Worm (Caenorhabditis elegans): Measurements from ENCODE around the gene T02D1.7.

DNA sequence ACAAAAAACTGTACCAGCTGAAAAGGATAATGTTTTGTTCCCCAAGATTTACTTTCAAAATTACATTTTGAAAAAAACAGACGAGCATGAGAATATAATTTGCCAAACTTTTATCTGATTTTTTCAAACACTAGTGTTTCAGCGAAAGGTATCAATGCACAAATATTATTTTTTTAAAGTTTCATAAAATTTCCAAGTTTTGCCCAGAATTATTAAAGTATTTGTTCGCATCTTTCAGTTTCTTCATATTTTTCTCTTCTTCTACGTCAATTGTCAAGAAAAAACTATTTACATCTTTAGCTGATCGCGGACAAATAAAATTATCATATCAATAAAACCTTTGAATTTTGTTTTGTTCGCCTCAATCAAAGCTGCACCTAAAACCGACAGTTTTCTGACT is 30.1 kb upstream of the T02D1.7 start, which contains the start of gene C06A12.8:
- TF ChIP-seq sox-4 (tag; optimal IDR thresholded peaks at IDR 0.05) (no peak), nhr-77 (tag; optimal IDR thresholded peaks at IDR 0.05) (no peak), egl-27 (tag; optimal IDR thresholded peaks at IDR 0.05) (no peak), C34B4.2 (tag; optimal IDR thresholded peaks at IDR 0.05) (no peak), fkh-8 (tag; optimal IDR thresholded peaks at IDR 0.05) (no peak), nhr-47 (tag; optimal IDR thresholded peaks at IDR 0.05) (no peak), nhr-237 (tag; optimal IDR thresholded peaks at IDR 0.05) (no peak), lsy-2 (tag; optimal IDR thresholded peaks at IDR 0.05) (no peak), fkh-4 (tag; optimal IDR thresholded peaks at IDR 0.05; ENCODE audit: borderline replicate concordance) (no peak), nhr-20 (tag; optimal IDR thresholded peaks at IDR 0.05) (no peak), lin-15B (tag; optimal IDR thresholded peaks at IDR 0.05) (no peak), nhr-12 (tag; optimal IDR thresholded peaks at IDR 0.05) (no peak), C16A3.4 (tag; optimal IDR thresholded peaks at IDR 0.05) (no peak), rnt-1 (tag; optimal IDR thresholded peaks at IDR 0.05) (no peak)
